Worm (Caenorhabditis elegans): ENCODE measurements around the gene cdh-3.

cdh-3 gene

DNA sequence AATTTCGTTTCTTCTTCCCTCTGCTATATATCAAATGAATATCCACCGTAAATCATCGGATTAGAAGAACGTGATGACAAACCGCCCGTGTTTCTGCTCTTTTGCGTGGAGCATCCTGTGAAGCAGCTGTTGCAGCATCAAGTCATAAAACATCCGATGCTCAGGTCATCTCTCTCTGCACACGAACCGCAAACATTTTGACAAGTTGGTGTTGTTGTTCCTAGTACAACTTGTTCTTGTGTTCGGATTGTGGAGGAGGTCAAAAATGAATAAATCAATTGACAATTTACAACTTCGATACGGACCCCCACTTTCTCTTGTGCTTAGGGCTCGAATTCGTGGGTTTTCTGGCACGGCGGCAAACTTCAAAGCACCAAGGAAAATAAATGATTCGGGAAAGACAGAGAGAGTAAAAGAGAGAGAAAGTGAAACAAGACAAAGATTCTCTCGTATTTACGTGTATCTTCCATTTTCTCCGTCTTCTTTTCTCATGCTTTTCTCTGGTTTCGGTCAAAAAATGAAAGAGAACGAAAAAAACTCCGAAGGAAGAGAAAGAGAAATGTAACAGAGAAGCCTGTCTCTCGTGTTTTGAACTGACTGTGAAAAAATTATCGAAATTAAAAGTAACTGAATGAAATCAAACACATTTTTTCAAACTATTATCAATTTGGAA is 26.5 kb upstream of the cdh-3 start (continued):
- no peak for TF ChIP-seq ztf-11 (tag; optimal IDR thresholded peaks at IDR 0.05)

DNA sequence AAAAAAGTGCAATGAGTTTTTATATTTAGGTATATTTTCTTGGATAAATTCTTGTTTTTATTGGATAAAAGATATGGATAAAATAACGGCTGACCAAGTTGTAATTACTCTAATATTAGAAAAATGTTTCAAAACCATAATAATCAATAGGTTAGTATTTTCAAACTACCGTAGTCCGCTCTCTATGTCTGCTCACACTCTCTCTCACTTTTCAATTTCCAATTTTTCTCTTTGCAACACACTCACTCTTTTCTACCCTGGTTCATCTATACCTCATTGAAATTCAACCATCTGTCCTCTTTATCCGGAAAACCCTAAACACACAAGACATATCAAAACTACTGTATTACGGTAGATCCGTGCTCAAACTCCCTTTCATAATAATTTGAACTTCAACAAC is 25.1 kb upstream of the cdh-3 start:
- TF ChIP-seq mdl-1 (tag; optimal IDR thresholded peaks at IDR 0.05) (no peak), fos-1 (tag; optimal IDR thresholded peaks at IDR 0.05) (no peak), unc-30 (tag; optimal IDR thresholded peaks at IDR 0.05) (no peak), lsy-2 (tag; optimal IDR thresholded peaks at IDR 0.05) (peak in 1 of 2 experiments; percentile 58)

DNA sequence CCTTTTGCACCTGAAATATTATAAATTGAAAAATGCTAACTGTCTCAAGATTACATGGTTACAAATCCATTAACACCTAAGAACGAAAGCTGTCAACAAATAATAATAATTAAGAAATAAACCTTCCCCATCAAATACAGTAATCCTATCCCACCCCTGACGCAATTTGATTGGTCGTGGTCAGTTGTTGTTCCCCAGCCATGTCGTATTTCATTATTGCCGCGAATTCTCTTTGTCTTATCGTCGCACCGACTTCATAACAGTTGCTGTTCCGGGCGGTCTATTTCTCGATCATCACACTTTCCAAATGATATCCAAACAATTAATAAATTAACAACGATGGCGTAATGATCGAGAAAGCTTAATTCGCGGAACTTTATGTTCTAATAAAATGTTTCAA is 24.3 kb upstream of the cdh-3 start:
- no peak for TF ChIP-seq zag-1 (tag; optimal IDR thresholded peaks at IDR 0.05)
- no peak for TF ChIP-seq nhr-11 (tag; optimal IDR thresholded peaks at IDR 0.05)
- no peak for TF ChIP-seq egl-13 (tag; optimal IDR thresholded peaks at IDR 0.05)
- peak; percentile 30 for TF ChIP-seq nhr-71 (tag; optimal IDR thresholded peaks at IDR 0.05)
- peak; percentile 31 for TF ChIP-seq lin-14 (GFP tag; optimal IDR thresholded peaks at IDR 0.05)
- TF ChIP-seq lin-15B (tag; optimal IDR thresholded peaks at IDR 0.05) = no peak
- no peak for TF ChIP-seq elt-3 (tag; optimal IDR thresholded peaks at IDR 0.05)
- TF ChIP-seq pag-3 (tag; optimal IDR thresholded peaks at IDR 0.05; ENCODE audit: borderline replicate concordance, insufficient read depth) = no peak
- no peak for TF ChIP-seq lin-13 (GFP tag; optimal IDR thresholded peaks at IDR 0.05)
- no peak for TF ChIP-seq isw-1 (GFP tag; IDR thresholded peaks at IDR 0.05)
- peak; percentile 38 for TF ChIP-seq nhr-85 (tag)
- no peak for TF ChIP-seq ets-5 (GFP tag; IDR thresholded peaks at IDR 0.05)
- TF ChIP-seq nhr-12 (tag; optimal IDR thresholded peaks at IDR 0.05) = no peak
- TF ChIP-seq nhr-84 (tag; optimal IDR thresholded peaks at IDR 0.05) = no peak
- TF ChIP-seq lin-35 (GFP tag; optimal IDR thresholded peaks at IDR 0.05) = no peak
- TF ChIP-seq irx-1 (tag; optimal IDR thresholded peaks at IDR 0.05) = no peak
- TF ChIP-seq ceh-90 (tag; optimal IDR thresholded peaks at IDR 0.05) = no peak
- no peak for TF ChIP-seq sox-4 (tag; optimal IDR thresholded peaks at IDR 0.05)
- no peak for TF ChIP-seq nhr-28 (tag; optimal IDR thresholded peaks at IDR 0.05)
- TF ChIP-seq rnt-1 (tag; optimal IDR thresholded peaks at IDR 0.05) = peak; percentile 65
- TF ChIP-seq snu-23 (GFP tag; optimal IDR thresholded peaks at IDR 0.05) = peak; percentile 4
- TF ChIP-seq ztf-4 (tag; optimal IDR thresholded peaks at IDR 0.05) = no peak
- peak; percentile 68 to 83 for TF ChIP-seq lsy-2 (tag; optimal IDR thresholded peaks at IDR 0.05)
- peak; percentile 40 for TF ChIP-seq unc-130 (tag; optimal IDR thresholded peaks at IDR 0.05)
- no peak for TF ChIP-seq aha-1 (tag; optimal IDR thresholded peaks at IDR 0.05)
- no peak for TF ChIP-seq nhr-77 (tag; optimal IDR thresholded peaks at IDR 0.05)
- TF ChIP-seq fos-1 (tag; optimal IDR thresholded peaks at IDR 0.05) = no peak
- TF ChIP-seq dsc-1 (tag; optimal IDR thresholded peaks at IDR 0.05) = no peak
- TF ChIP-seq ces-1 (GFP tag; optimal IDR thresholded peaks at IDR 0.05) = no peak
- TF ChIP-seq nhr-76 (tag; optimal IDR thresholded peaks at IDR 0.05) = no peak

DNA sequence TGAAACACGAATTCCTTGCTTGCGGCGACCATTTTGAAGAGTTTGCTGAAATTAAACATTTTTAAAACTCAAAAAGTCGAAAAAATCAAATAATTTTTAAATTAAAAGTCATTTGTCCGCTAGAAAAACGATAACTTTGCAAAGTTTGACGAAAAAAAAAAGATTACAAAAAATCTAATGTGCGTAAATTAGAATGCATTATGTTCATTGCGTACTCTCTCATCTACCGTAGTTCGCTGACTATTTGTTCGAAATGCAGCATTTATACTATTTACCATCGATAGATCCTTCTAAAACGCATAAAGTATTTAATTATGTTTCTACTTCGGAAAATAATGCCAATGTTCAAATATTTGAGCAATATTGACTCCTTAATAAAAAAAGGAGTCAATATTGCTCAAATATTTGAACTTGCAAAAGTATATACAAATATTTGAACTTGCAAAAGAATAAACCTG is 21.8 kb upstream of the cdh-3 start, which contains the start of gene bath-15:
Gene bath-15 (minus strand): TSS at position 51 of the 458 bp plus-strand sequence.
- TF ChIP-seq nhr-85 (tag) = no peak
- no peak for TF ChIP-seq lin-39 (tag; optimal IDR thresholded peaks at IDR 0.05)
- no peak for TF ChIP-seq unc-86 (tag; optimal IDR thresholded peaks at IDR 0.05)
- no peak for TF ChIP-seq grh-1 (GFP tag; IDR thresholded peaks at IDR 0.05)
- TF ChIP-seq efl-3 (GFP tag; optimal IDR thresholded peaks at IDR 0.05) = no peak
- no peak for TF ChIP-seq hlh-4 (tag; optimal IDR thresholded peaks at IDR 0.05)
- TF ChIP-seq unc-98 (GFP tag; IDR thresholded peaks at IDR 0.05) = no peak

All from whole organism, L1 larva.